Fruit fly (Drosophila melanogaster) whole organism, embryonic: Measurements from ENCODE around the gene Myo31DF.

Experiments
- Blimp-1 ChIP-seq: fragments of 200-800 bp; sonication (Bioruptor generic); optimal IDR thresholded peaks from 3 replicates; lab custom pipeline; 2018; ENCODE audit warnings: missing biosample characterization, missing genetic modification characterization, mild to moderate bottlenecking, moderate library complexity, missing genetic modification reagents
- CG10543 ChIP-seq: fragments of 200-800 bp; sonication (Bioruptor generic); optimal IDR thresholded peaks from 3 replicates; lab custom pipeline; 2017; ENCODE audit warnings: missing biosample characterization, mild to moderate bottlenecking, missing genetic modification characterization, moderate library complexity
- CG11696 ChIP-seq: fragments of 200-800 bp; sonication (Bioruptor generic); IDR thresholded peaks from 2 replicates; pipeline ENCODE4 v1.3.6; 2022; ENCODE audit warnings: missing biosample characterization, missing genetic modification characterization
- CG12155 ChIP-seq: fragments of 200-800 bp; sonication (Bioruptor generic); optimal IDR thresholded peaks from 3 replicates; lab custom pipeline; 2016; ENCODE audit warnings: missing biosample characterization, missing genetic modification characterization
- CG15011 ChIP-seq: fragments of 200-800 bp; sonication (Bioruptor generic); optimal IDR thresholded peaks from 3 replicates; lab custom pipeline; 2018; ENCODE audit warnings: missing biosample characterization, mild to moderate bottlenecking, missing genetic modification characterization
- CG15269 ChIP-seq: fragments of 200-800 bp; sonication (Bioruptor generic); optimal IDR thresholded peaks from 2 replicates; lab custom pipeline; 2018; ENCODE audit warnings: missing biosample characterization, mild to moderate bottlenecking, missing genetic modification characterization, moderate library complexity
- CG1602 ChIP-seq: fragments of 200-800 bp; sonication (Bioruptor generic); optimal IDR thresholded peaks from 3 replicates; lab custom pipeline; 2016; ENCODE audit warnings: missing biosample characterization, missing genetic modification characterization
- CG1603 ChIP-seq: fragments of 200-800 bp; sonication (Bioruptor generic); optimal IDR thresholded peaks from 2 replicates; lab custom pipeline; 2019; ENCODE audit warnings: missing biosample characterization, mild to moderate bottlenecking, missing genetic modification characterization, moderate library complexity
- CG17328 ChIP-seq: fragments of 200-800 bp; sonication (Bioruptor generic); IDR thresholded peaks from 2 replicates; pipeline ENCODE4 v1.3.6; 2022; ENCODE audit warnings: missing biosample characterization, missing genetic modification characterization
- CG17361 ChIP-seq: fragments of 200-800 bp; sonication (Bioruptor generic); IDR thresholded peaks from 3 replicates; pipeline ENCODE4 v1.3.6; 2022; ENCODE audit warnings: missing biosample characterization, missing genetic modification characterization
- CG2875 ChIP-seq: fragments of 200-800 bp; sonication (Bioruptor generic); optimal IDR thresholded peaks from 2 replicates; lab custom pipeline; 2017; ENCODE audit warnings: missing biosample characterization, mild to moderate bottlenecking, missing genetic modification characterization, missing genetic modification reagents
- CG30403 ChIP-seq: fragments of 200-800 bp; sonication (Bioruptor generic); optimal IDR thresholded peaks from 3 replicates; lab custom pipeline; 2016; ENCODE audit warnings: missing biosample characterization, missing genetic modification characterization
- CG32772 ChIP-seq: fragments of 200-800 bp; sonication (Bioruptor generic); IDR thresholded peaks from 2 replicates; pipeline ENCODE4 v1.3.6; 2022; ENCODE audit warnings: missing biosample characterization, missing genetic modification characterization
- CG3838 ChIP-seq: fragments of 200-800 bp; sonication (Bioruptor generic); optimal IDR thresholded peaks from 3 replicates; lab custom pipeline; 2016; ENCODE audit warnings: missing biosample characterization, missing genetic modification characterization
- CG4730 ChIP-seq: fragments of 200-800 bp; sonication (Bioruptor generic); IDR thresholded peaks from 2 replicates; pipeline ENCODE4 v1.3.6; 2022; ENCODE audit warnings: missing biosample characterization, missing genetic modification characterization
- CG6254 ChIP-seq: fragments of 200-800 bp; sonication (Bioruptor generic); optimal IDR thresholded peaks from 3 replicates; lab custom pipeline; 2017; ENCODE audit warnings: mild to moderate bottlenecking, missing biosample characterization, missing genetic modification reagents, missing genetic modification characterization
- CG8388 ChIP-seq: fragments of 200-800 bp; sonication (Bioruptor generic); optimal IDR thresholded peaks from 2 replicates; lab custom pipeline; 2019; ENCODE audit warnings: missing biosample characterization, mild to moderate bottlenecking, missing genetic modification characterization, moderate library complexity
- D ChIP-seq, 2 experiments: fragments of 200-800 bp in 1 of 2; fragments of >200 bp in 1 of 2; sonication (Bioruptor generic) in 1 of 2; optimal IDR thresholded peaks; 2 replicates in 1 of 2; 3 replicates in 1 of 2; lab custom pipeline; 2017; ENCODE audit warnings: mild to moderate bottlenecking in 1 of 2, missing biosample characterization in 1 of 2, missing genetic modification characterization in 1 of 2, missing genetic modification reagents in 1 of 2
- HLHmδ ChIP-seq: fragments of 200-800 bp; sonication (Bioruptor generic); optimal IDR thresholded peaks from 2 replicates; lab custom pipeline; 2018; ENCODE audit warnings: missing biosample characterization, mild to moderate bottlenecking, missing genetic modification characterization, moderate library complexity
- Hr78 ChIP-seq, 2 experiments: fragments of 200-800 bp in 1 of 2; fragments of >200 bp in 1 of 2; sonication (Bioruptor generic) in 1 of 2; optimal IDR thresholded peaks; 2 replicates each; lab custom pipeline; 2017 to 2019; ENCODE audit warnings: missing biosample characterization in 2 of 2, missing genetic modification characterization in 2 of 2, mild to moderate bottlenecking in 1 of 2, moderate library complexity in 1 of 2
- Six4 ChIP-seq: fragments of 200-800 bp; sonication (Bioruptor generic); optimal IDR thresholded peaks from 2 replicates; lab custom pipeline; 2016; ENCODE audit warnings: missing biosample characterization, missing genetic modification characterization
- Sox102F ChIP-seq: fragments of 200-800 bp; sonication (Bioruptor generic); optimal IDR thresholded peaks from 2 replicates; lab custom pipeline; 2018; ENCODE audit warnings: missing biosample characterization, mild to moderate bottlenecking, missing genetic modification characterization, moderate library complexity
- Spps ChIP-seq: fragments of 200-800 bp; sonication (Bioruptor generic); optimal IDR thresholded peaks from 2 replicates; lab custom pipeline; 2018; ENCODE audit warnings: missing biosample characterization, mild to moderate bottlenecking, missing genetic modification characterization
- Taf1 ChIP-seq: fragments of 200-800 bp; sonication (Bioruptor generic); IDR thresholded peaks from 2 replicates; pipeline ENCODE4 v1.3.6; 2022; ENCODE audit warnings: missing biosample characterization, missing genetic modification characterization
- Xbp1 ChIP-seq: fragments of 200-800 bp; sonication (Bioruptor generic); optimal IDR thresholded peaks from 3 replicates; lab custom pipeline; 2016; ENCODE audit warnings: missing biosample characterization, mild to moderate bottlenecking, missing genetic modification characterization
- az2 ChIP-seq: fragments of 200-800 bp; sonication (Bioruptor generic); optimal IDR thresholded peaks from 3 replicates; lab custom pipeline; 2016; ENCODE audit warnings: missing biosample characterization, missing genetic modification characterization
- bcd ChIP-seq: fragments of 200-800 bp; sonication (Bioruptor generic); optimal IDR thresholded peaks from 2 replicates; lab custom pipeline; 2017; ENCODE audit warnings: missing biosample characterization, mild to moderate bottlenecking, missing genetic modification characterization
- crol ChIP-seq: fragments of 200-800 bp; sonication (Bioruptor generic); IDR thresholded peaks from 2 replicates; pipeline ENCODE4 v1.3.6; 2022; ENCODE audit warnings: missing biosample characterization, missing genetic modification characterization
- gem ChIP-seq: fragments of 200-800 bp; sonication (Bioruptor generic); optimal IDR thresholded peaks from 2 replicates; lab custom pipeline; 2019; ENCODE audit warnings: missing biosample characterization, mild to moderate bottlenecking, missing genetic modification characterization, moderate library complexity
- grn ChIP-seq: fragments of 200-800 bp; sonication (Bioruptor generic); optimal IDR thresholded peaks from 3 replicates; lab custom pipeline; 2017; ENCODE audit warnings: missing biosample characterization, missing genetic modification characterization
- ind ChIP-seq: fragments of 200-800 bp; sonication (Bioruptor generic); optimal IDR thresholded peaks from 3 replicates; lab custom pipeline; 2016; ENCODE audit warnings: missing biosample characterization, missing genetic modification characterization
- nerfin-1 ChIP-seq: fragments of 200-800 bp; sonication (Bioruptor generic); optimal IDR thresholded peaks from 3 replicates; lab custom pipeline; 2019; ENCODE audit warnings: missing biosample characterization, mild to moderate bottlenecking, missing genetic modification characterization, moderate library complexity
- onecut ChIP-seq: fragments of 200-800 bp; sonication (Bioruptor generic); IDR thresholded peaks from 2 replicates; pipeline ENCODE4 v1.3.6; 2022; ENCODE audit warnings: missing biosample characterization, missing genetic modification characterization
- pan ChIP-seq, 4 experiments: fragments of >200 bp in 3 of 4; fragments of 200-800 bp in 1 of 4; sonication (Bioruptor generic) in 1 of 4; optimal IDR thresholded peaks in 3 of 4; IDR thresholded peaks in 1 of 4; 2 replicates each; pipeline versions ENCODE4 v1.3.6 to Lab custom; 2017 to 2022; ENCODE audit warnings: missing biosample characterization in 2 of 4, missing genetic modification characterization in 2 of 4, mixed read lengths in 1 of 4
- psq ChIP-seq: fragments of 200-800 bp; sonication (Bioruptor generic); optimal IDR thresholded peaks from 2 replicates; lab custom pipeline; 2017; ENCODE audit warnings: missing biosample characterization, missing genetic modification characterization
- ranshi ChIP-seq: fragments of 200-800 bp; sonication (Bioruptor generic); IDR thresholded peaks from 2 replicates; pipeline ENCODE4 v1.3.6; 2022; ENCODE audit warnings: missing biosample characterization, missing genetic modification characterization
- run ChIP-seq: fragments of 200-800 bp; sonication (Bioruptor generic); optimal IDR thresholded peaks from 3 replicates; lab custom pipeline; 2018; ENCODE audit warnings: missing biosample characterization, mild to moderate bottlenecking, missing genetic modification characterization
- sc ChIP-seq, 3 experiments: fragments of >200 bp in 2 of 3; fragments of 200-800 bp in 1 of 3; sonication (Bioruptor generic) in 1 of 3; optimal IDR thresholded peaks; 2 replicates in 2 of 3; 3 replicates in 1 of 3; lab custom pipeline; 2017; ENCODE audit warnings: mild to moderate bottlenecking in 1 of 3, missing biosample characterization in 1 of 3, missing genetic modification characterization in 1 of 3, missing genetic modification reagents in 1 of 3
- sens ChIP-seq: fragments of 200-800 bp; sonication (Bioruptor generic); peaks from one replicate; lab custom pipeline; 2016; ENCODE audit warnings: missing biosample characterization, missing genetic modification characterization
- tap ChIP-seq: fragments of 200-800 bp; optimal IDR thresholded peaks from 3 replicates; lab custom pipeline; 2019; ENCODE audit warnings: missing biosample characterization, mild to moderate bottlenecking, missing genetic modification characterization, moderate library complexity
- tll ChIP-seq, 2 experiments: fragments of 200-800 bp in 1 of 2; fragments of >200 bp in 1 of 2; sonication (Bioruptor generic) in 1 of 2; optimal IDR thresholded peaks; 2 replicates each; lab custom pipeline; 2017 to 2019; ENCODE audit warnings: missing biosample characterization in 2 of 2, missing genetic modification characterization in 2 of 2, mild to moderate bottlenecking in 1 of 2, moderate library complexity in 1 of 2

The Myo31DF gene

DNA sequence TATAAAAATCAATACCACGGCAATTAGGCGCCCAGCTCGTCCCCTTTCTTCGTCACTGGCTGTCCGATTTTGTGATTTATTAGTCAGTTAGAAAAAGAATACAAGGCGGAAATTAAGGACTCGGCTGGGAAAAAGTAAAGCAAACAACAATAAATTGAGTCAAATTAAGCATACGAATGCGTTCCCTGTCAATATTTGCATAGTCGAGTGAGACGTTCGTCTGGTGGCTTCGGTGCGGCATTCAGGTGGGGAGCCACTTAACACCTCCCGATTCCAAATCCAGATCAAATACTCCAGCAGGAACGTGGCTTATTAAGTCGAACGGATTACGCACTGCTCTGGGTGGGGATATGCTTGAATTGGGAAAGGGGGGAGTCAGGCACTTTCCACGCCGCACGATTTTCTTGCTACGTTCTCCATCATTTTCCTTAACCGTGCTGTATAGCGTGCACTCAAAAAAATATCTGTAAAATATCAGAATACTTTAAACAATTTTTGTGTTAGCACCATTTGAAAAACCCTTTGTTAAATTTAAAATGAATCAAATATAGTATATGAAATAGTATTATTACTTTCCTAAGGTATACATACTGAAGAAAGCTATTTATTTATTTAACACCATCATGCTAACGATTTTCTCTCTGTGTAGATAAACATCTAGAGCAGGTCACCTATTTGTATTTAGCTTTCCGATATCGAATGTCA is 36.6 kb upstream of the Myo31DF start (continued):
- TF ChIP-seq CG15011 (GFP tag; lab: Kevin White, UChicago), result no peak
- TF ChIP-seq Hr78 (GFP tag; optimal IDR thresholded peaks at IDR 0.05; lab: Kevin White, UChicago), result peak in 1 of 2 experiments; percentile 90
- TF ChIP-seq ind (GFP tag; lab: Kevin White, UChicago), result peak; percentile 15
- TF ChIP-seq gem, result peak; percentile 83
- TF ChIP-seq CG17328 (GFP tag; lab: Robert Waterston, UW), result peak; percentile 61
- TF ChIP-seq Spps, result peak; percentile 44
- peak; percentile 19; the same call in 1 of the 2 replicates for TF ChIP-seq crol (GFP tag; lab: Robert Waterston, UW)
- TF ChIP-seq Xbp1 (GFP tag; lab: Kevin White, UChicago), result peak; percentile 51
- no peak for TF ChIP-seq D (optimal IDR thresholded peaks at IDR 0.05; lab: Kevin White, UChicago)
- TF ChIP-seq D (GFP tag; optimal IDR thresholded peaks at IDR 0.05; lab: Kevin White, UChicago), result peak; percentile 33
- peak; percentile 39 for TF ChIP-seq nerfin-1 (tag; lab: Kevin White, UChicago)
- TF ChIP-seq Six4 (GFP tag; lab: Kevin White, UChicago), result peak; percentile 21
- TF ChIP-seq az2, result peak; percentile 35
- TF ChIP-seq CG10543 (GFP tag; lab: Kevin White, UChicago), result no peak
- no peak for TF ChIP-seq CG3838
- no peak for TF ChIP-seq run (tag; lab: Kevin White, UChicago)
- peak; percentile 64 for TF ChIP-seq CG1603 (tag; lab: Kevin White, UChicago)
- TF ChIP-seq CG17361, result peak; percentile 46; the same call in 1 of the 3 replicates
- TF ChIP-seq sc (optimal IDR thresholded peaks at IDR 0.05; lab: Kevin White, UChicago), result no peak
- TF ChIP-seq sc (GFP tag; optimal IDR thresholded peaks at IDR 0.05; lab: Kevin White, UChicago), result peak; percentile 18
- TF ChIP-seq Taf1 (GFP tag; lab: Robert Waterston, UW), result no peak
- TF ChIP-seq pan (optimal IDR thresholded peaks at IDR 0.05; lab: Kevin White, UChicago), result no peak
- peak in 1 of 2 experiments; percentile 33 for TF ChIP-seq pan (GFP tag; optimal IDR thresholded peaks at IDR 0.05 in 1 of 2, IDR thresholded peaks at IDR 0.05 in 1 of 2)
- TF ChIP-seq ranshi (GFP tag; lab: Robert Waterston, UW), result no peak
- peak; percentile 34 for TF ChIP-seq CG6254 (GFP tag; lab: Kevin White, UChicago)
- no peak for TF ChIP-seq psq
- TF ChIP-seq grn (GFP tag; lab: Kevin White, UChicago), result peak; percentile 91
- TF ChIP-seq CG4730 (GFP tag; lab: Robert Waterston, UW), result 0 out of 2 replicates have a peak, but pooled peaks have one; percentile 25
- 0 out of 2 replicates have a peak, but pooled peaks have one; percentile 9 for TF ChIP-seq onecut
- peak; percentile 19 for TF ChIP-seq CG12155 (GFP tag; lab: Kevin White, UChicago)
- TF ChIP-seq tap (tag; lab: Kevin White, UChicago), result peak; percentile 43
- peak; percentile 33 for TF ChIP-seq bcd (GFP tag; lab: Kevin White, UChicago)
- TF ChIP-seq CG8388 (GFP tag; lab: Kevin White, UChicago), result peak; percentile 74
- peak; percentile 48 for TF ChIP-seq CG15269 (tag; lab: Kevin White, UChicago)
- 0 out of 2 replicates have a peak, but pooled peaks have one; percentile 9 for TF ChIP-seq CG11696
- TF ChIP-seq tll (GFP tag; optimal IDR thresholded peaks at IDR 0.05; lab: Kevin White, UChicago), result no peak
- TF ChIP-seq CG2875 (GFP tag; lab: Kevin White, UChicago), result peak; percentile 14
- TF ChIP-seq sens (GFP tag; lab: Kevin White, UChicago), result peak; percentile 74
- peak; percentile 75 for TF ChIP-seq HLHmδ (GFP tag; lab: Kevin White, UChicago)
- TF ChIP-seq Sox102F (GFP tag; lab: Kevin White, UChicago), result peak; percentile 81
- peak; percentile 52 for TF ChIP-seq CG1602 (GFP tag; lab: Kevin White, UChicago)
- peak; percentile 82 for TF ChIP-seq Blimp-1 (GFP tag; lab: Kevin White, UChicago)
- peak; percentile 37; the same call in 1 of the 2 replicates for TF ChIP-seq CG32772 (GFP tag; lab: Robert Waterston, UW)
- peak; percentile 53 for TF ChIP-seq CG30403 (GFP tag; lab: Kevin White, UChicago)
